Fruit fly (Drosophila melanogaster): ENCODE results near the gene slp1.
A peak's percentile ranks its signal among the peaks of the same experiment; 100 is the strongest.

Gene slp1

dm6 chr2L:3823835-3824234, 1.6 kb upstream of the slp1 start:
- TF ChIP-seq Myc (optimal IDR thresholded peaks at IDR 0.05), result no peak
- no peak for TF ChIP-seq Vsx2 (GFP tag; optimal IDR thresholded peaks at IDR 0.05; ENCODE audit: partially characterized antibody)

- TF ChIP-seq sv (GFP tag; optimal IDR thresholded peaks at IDR 0.05) (peak; percentile 50), tai (GFP tag; optimal IDR thresholded peaks at IDR 0.05) (no peak)
These were observed 2.1 kb downstream of the slp1 start for dm6 chr2L:3827406-3828133.

dm6 chr2L:3829220-3829619, 3.7 kb downstream of the slp1 start:
- no peak for TF ChIP-seq N (GFP tag; optimal IDR thresholded peaks at IDR 0.05)
- no peak for TF ChIP-seq CG9705 (GFP tag; optimal IDR thresholded peaks at IDR 0.05)
- no peak for TF ChIP-seq jim (GFP tag; optimal IDR thresholded peaks at IDR 0.05)
- TF ChIP-seq Dfd (GFP tag; optimal IDR thresholded peaks at IDR 0.05), result no peak
- no peak for TF ChIP-seq OdsH (GFP tag; optimal IDR thresholded peaks at IDR 0.05)
- no peak for TF ChIP-seq usp (GFP tag; optimal IDR thresholded peaks at IDR 0.05)
- TF ChIP-seq br (GFP tag; optimal IDR thresholded peaks at IDR 0.05), result no peak
- TF ChIP-seq dsf (GFP tag; optimal IDR thresholded peaks at IDR 0.05; ENCODE audit: borderline replicate concordance), result no peak
- TF ChIP-seq brk (GFP tag; optimal IDR thresholded peaks at IDR 0.05), result no peak
- TF ChIP-seq foxo (GFP tag; optimal IDR thresholded peaks at IDR 0.05), result no peak
- TF ChIP-seq sage (GFP tag; optimal IDR thresholded peaks at IDR 0.05), result no peak
- no peak for TF ChIP-seq dl (GFP tag; optimal IDR thresholded peaks at IDR 0.05; ENCODE audit: insufficient read depth in 1 of 2, partially characterized antibody in 2 of 2)
- TF ChIP-seq lola (GFP tag; optimal IDR thresholded peaks at IDR 0.05), result no peak
- TF ChIP-seq GATAd (GFP tag; optimal IDR thresholded peaks at IDR 0.05), result no peak
- no peak for TF ChIP-seq Hr78 (GFP tag; optimal IDR thresholded peaks at IDR 0.05)
- no peak for TF ChIP-seq HLH106 (tag; optimal IDR thresholded peaks at IDR 0.05)
- TF ChIP-seq Hnf4 (GFP tag; optimal IDR thresholded peaks at IDR 0.05), result no peak
- no peak for TF ChIP-seq psq (GFP tag; optimal IDR thresholded peaks at IDR 0.05)
- no peak for TF ChIP-seq Hr83 (GFP tag; optimal IDR thresholded peaks at IDR 0.05; ENCODE audit: poor library complexity, severe bottlenecking)
- no peak for TF ChIP-seq ey (GFP tag; optimal IDR thresholded peaks at IDR 0.05)

- TF ChIP-seq N (GFP tag; optimal IDR thresholded peaks at IDR 0.05) (no peak), br (GFP tag; optimal IDR thresholded peaks at IDR 0.05) (no peak), brk (GFP tag; optimal IDR thresholded peaks at IDR 0.05) (no peak), dsf (GFP tag; optimal IDR thresholded peaks at IDR 0.05; ENCODE audit: borderline replicate concordance) (no peak), Sp1 (GFP tag; optimal IDR thresholded peaks at IDR 0.05) (no peak)
These were observed 6.2 kb downstream of the slp1 start for dm6 chr2L:3831694-3832093.

dm6 chr2L:3832249-3832675, 6.8 kb downstream of the slp1 start:
- no peak for TF ChIP-seq Rel (GFP tag; optimal IDR thresholded peaks at IDR 0.05)
- no peak for TF ChIP-seq Rel (tag; optimal IDR thresholded peaks at IDR 0.05)
- TF ChIP-seq lola (GFP tag; optimal IDR thresholded peaks at IDR 0.05), result no peak
- TF ChIP-seq rgr (GFP tag; optimal IDR thresholded peaks at IDR 0.05), result peak; percentile 71
- TF ChIP-seq ey (GFP tag; optimal IDR thresholded peaks at IDR 0.05), result peak; percentile 73
- TF ChIP-seq dmrt93B (GFP tag; optimal IDR thresholded peaks at IDR 0.05), result peak; percentile 41
- no peak for TF ChIP-seq CrebA (GFP tag; optimal IDR thresholded peaks at IDR 0.05; ENCODE audit: borderline replicate concordance)
- no peak for TF ChIP-seq Dfd (GFP tag; optimal IDR thresholded peaks at IDR 0.05)
- TF ChIP-seq dsf (GFP tag; optimal IDR thresholded peaks at IDR 0.05; ENCODE audit: borderline replicate concordance), result no peak
- TF ChIP-seq Abd-B (GFP tag; optimal IDR thresholded peaks at IDR 0.05), result no peak
- peak in 1 of 2 experiments; percentile 79 for TF ChIP-seq foxo (GFP tag; optimal IDR thresholded peaks at IDR 0.05)
- TF ChIP-seq dl (GFP tag; optimal IDR thresholded peaks at IDR 0.05; ENCODE audit: insufficient read depth in 1 of 2, partially characterized antibody in 2 of 2), result no peak
- no peak for TF ChIP-seq GATAd (GFP tag; optimal IDR thresholded peaks at IDR 0.05)
- no peak for TF ChIP-seq Hr83 (GFP tag; optimal IDR thresholded peaks at IDR 0.05; ENCODE audit: poor library complexity, severe bottlenecking)
- TF ChIP-seq Sp1 (GFP tag; optimal IDR thresholded peaks at IDR 0.05), result peak; percentile 57
- TF ChIP-seq br (GFP tag; optimal IDR thresholded peaks at IDR 0.05), result peak; percentile 67
- TF ChIP-seq HLH106 (tag; optimal IDR thresholded peaks at IDR 0.05), result peak; percentile 69
- no peak for TF ChIP-seq Hr78 (GFP tag; optimal IDR thresholded peaks at IDR 0.05)
- TF ChIP-seq usp (GFP tag; optimal IDR thresholded peaks at IDR 0.05), result no peak
- TF ChIP-seq brk (GFP tag; optimal IDR thresholded peaks at IDR 0.05), result peak; percentile 30
- peak; percentile 21 for TF ChIP-seq CG32264 (GFP tag; optimal IDR thresholded peaks at IDR 0.05)
- TF ChIP-seq jim (GFP tag; optimal IDR thresholded peaks at IDR 0.05), result no peak
- no peak for TF ChIP-seq psq (GFP tag; optimal IDR thresholded peaks at IDR 0.05)
- peak; percentile 67 for TF ChIP-seq OdsH (GFP tag; optimal IDR thresholded peaks at IDR 0.05)
- TF ChIP-seq Myc (optimal IDR thresholded peaks at IDR 0.05), result no peak
- no peak for TF ChIP-seq Vsx2 (GFP tag; optimal IDR thresholded peaks at IDR 0.05; ENCODE audit: partially characterized antibody)
- TF ChIP-seq h (GFP tag; optimal IDR thresholded peaks at IDR 0.05), result peak; percentile 78
- TF ChIP-seq tai (GFP tag; optimal IDR thresholded peaks at IDR 0.05), result no peak
- peak; percentile 2 for TF ChIP-seq Jra (GFP tag; optimal IDR thresholded peaks at IDR 0.05)
- peak; percentile 58 for TF ChIP-seq Hnf4 (GFP tag; optimal IDR thresholded peaks at IDR 0.05)
- TF ChIP-seq Mio (GFP tag; optimal IDR thresholded peaks at IDR 0.05), result no peak
- peak; percentile 72 for TF ChIP-seq fru (GFP tag; optimal IDR thresholded peaks at IDR 0.05)
- TF ChIP-seq woc (GFP tag; optimal IDR thresholded peaks at IDR 0.05), result peak; percentile 14
- TF ChIP-seq sv (GFP tag; optimal IDR thresholded peaks at IDR 0.05), result peak; percentile 96

Measured in whole organism, wandering third instar larva.